Worm (Caenorhabditis elegans) whole organism, young adult: Measurements from ENCODE around the gene T26G10.1.
A peak's percentile ranks its signal among the peaks of the same experiment; 100 is the strongest.

ENCODE experiments used
- T07F8.4 ChIP-seq: sonication (generic microtip); optimal IDR thresholded peaks from 2 replicates; lab custom pipeline; 2016; ENCODE audit warnings: mild to moderate bottlenecking, missing genetic modification characterization, moderate library complexity, missing compliant biosample characterization
- ama-1 ChIP-seq, 3 experiments: fragments of 150-350 bp in 1 of 3; sonication (generic microtip) in 2 of 3; optimal IDR thresholded peaks; 2 replicates each; lab custom pipeline; 2014 to 2018; ENCODE audit warnings: missing biosample characterization in 2 of 3, missing genetic modification characterization in 2 of 3, missing genetic modification reagents in 2 of 3
- ceh-27 ChIP-seq: fragments of 200-800 bp; sonication (Bioruptor generic); optimal IDR thresholded peaks from 2 replicates; lab custom pipeline; 2018; ENCODE audit warnings: mild to moderate bottlenecking, missing genetic modification characterization, moderate library complexity, missing compliant biosample characterization
- ceh-40 ChIP-seq: fragments of 200-800 bp; sonication (Bioruptor generic); IDR thresholded peaks from 2 replicates; pipeline ENCODE4 v1.3.6; 2022; ENCODE audit warnings: missing genetic modification characterization, missing compliant biosample characterization
- lag-1 ChIP-seq: fragments of 200-800 bp; sonication (Bioruptor generic); IDR thresholded peaks from 2 replicates; pipeline ENCODE4 v1.3.6; 2022; ENCODE audit warnings: missing genetic modification reagents, missing genetic modification characterization, missing compliant biosample characterization
- let-526 ChIP-seq: fragments of 200-800 bp; sonication (Bioruptor generic); IDR thresholded peaks from 2 replicates; pipeline ENCODE4 v1.3.6; 2022; ENCODE audit warnings: missing genetic modification reagents, missing genetic modification characterization, missing compliant biosample characterization
- mxl-1 ChIP-seq: sonication (generic microtip); optimal IDR thresholded peaks from 2 replicates; lab custom pipeline; 2016; ENCODE audit warnings: missing genetic modification characterization, missing compliant biosample characterization
- sea-2 ChIP-seq: fragments of 200-800 bp; sonication (Bioruptor generic); IDR thresholded peaks from 2 replicates; pipeline ENCODE4 v1.3.6; 2022; ENCODE audit warnings: missing genetic modification characterization, missing compliant biosample characterization
- snpc-4 ChIP-seq, 5 experiments: fragments of 150-350 bp in 1 of 5; sonication (generic microtip) in 4 of 5; optimal IDR thresholded peaks; 2 replicates each; lab custom pipeline; 2014 to 2018; ENCODE audit warnings: missing genetic modification characterization in 5 of 5, missing biosample characterization in 3 of 5, antibody characterized with exemption in 2 of 5, mild to moderate bottlenecking in 2 of 5, missing compliant biosample characterization in 2 of 5, missing genotype in 2 of 5, moderate library complexity in 2 of 5, missing genetic modification reagents in 1 of 5

DNA sequence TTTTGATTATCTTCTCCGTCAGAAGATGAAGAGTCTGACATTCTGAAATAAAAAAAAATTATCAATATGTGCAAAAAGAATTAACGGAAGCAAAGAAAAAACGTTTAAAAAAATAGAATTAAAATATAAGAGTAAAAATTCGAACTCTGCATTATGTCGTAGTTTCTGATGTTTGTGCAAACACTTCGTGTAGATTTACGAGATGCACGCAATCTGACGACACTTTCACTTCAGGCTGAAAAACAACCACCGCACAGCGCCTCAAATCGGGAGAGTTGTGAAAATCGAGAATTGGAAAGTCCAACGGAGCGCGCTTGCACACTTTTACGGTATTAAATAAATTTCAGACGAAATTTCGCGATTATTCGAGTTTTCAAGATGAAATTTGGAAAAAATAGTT lies at the start of gene T26G10.1:
- TF ChIP-seq ceh-40 (GFP tag; lab: Robert Waterston, UW) (no peak), mxl-1 (tag; lab: Kevin White, UChicago) (no peak), ama-1 (optimal IDR thresholded peaks at IDR 0.05; lab: Kevin White, UChicago) (no peak), ama-1 (GFP tag; optimal IDR thresholded peaks at IDR 0.05; lab: Kevin White, UChicago) (no peak), T07F8.4 (no peak), ceh-27 (GFP tag; lab: Kevin White, UChicago) (peak; percentile 34), let-526 (GFP tag; lab: Robert Waterston, UW) (no peak), snpc-4 (GFP tag; optimal IDR thresholded peaks at IDR 0.05; lab: Kevin White, UChicago) (no peak), snpc-4 (tag; optimal IDR thresholded peaks at IDR 0.05; lab: Kevin White, UChicago) (peak in 3 of 4 experiments; percentile 25 to 85 (median 72)), sea-2 (GFP tag; lab: Robert Waterston, UW) (no peak), lag-1 (no peak)
